Fruit fly (Drosophila melanogaster) whole organism, adult: ENCODE results near the gene CG10979.
A peak's percentile ranks its signal among the peaks of the same experiment; 100 is the strongest.

ENCODE experiments used
- CG11617 ChIP-seq: fragments of 200-800 bp; sonication (Bioruptor generic); optimal IDR thresholded peaks from 2 replicates; lab custom pipeline; 2017; ENCODE audit warnings: mild to moderate bottlenecking, missing biosample characterization, missing genetic modification reagents, missing genetic modification characterization
- CG12768 ChIP-seq: fragments of 200-800 bp; sonication (Bioruptor generic); optimal IDR thresholded peaks from 2 replicates; lab custom pipeline; 2017; ENCODE audit warnings: missing biosample characterization, missing genetic modification characterization, mild to moderate bottlenecking, moderate library complexity, missing genetic modification reagents
- CG14711 ChIP-seq: fragments of 200-800 bp; sonication (Bioruptor generic); optimal IDR thresholded peaks from 2 replicates; lab custom pipeline; 2018; ENCODE audit warnings: missing biosample characterization, mild to moderate bottlenecking, missing genetic modification characterization, moderate library complexity
- CG1620 ChIP-seq: fragments of 200-800 bp; sonication (Bioruptor generic); optimal IDR thresholded peaks from 2 replicates; lab custom pipeline; 2016; ENCODE audit warnings: missing biosample characterization, missing genetic modification characterization
- CG33017 ChIP-seq: fragments of 200-800 bp; sonication (Bioruptor generic); optimal IDR thresholded peaks from 2 replicates; lab custom pipeline; 2018; ENCODE audit warnings: missing biosample characterization, mild to moderate bottlenecking, missing genetic modification characterization, moderate library complexity
- CG5204 ChIP-seq: fragments of 200-800 bp; sonication (Bioruptor generic); optimal IDR thresholded peaks from 2 replicates; lab custom pipeline; 2016; ENCODE audit warnings: missing biosample characterization, missing genetic modification characterization
- CG7045 ChIP-seq: fragments of 200-800 bp; sonication (Bioruptor generic); optimal IDR thresholded peaks from 2 replicates; lab custom pipeline; 2017; ENCODE audit warnings: missing biosample characterization, mild to moderate bottlenecking, missing genetic modification characterization
- CG7101 ChIP-seq: fragments of 200-800 bp; sonication (Bioruptor generic); optimal IDR thresholded peaks from 2 replicates; lab custom pipeline; 2018; ENCODE audit warnings: missing biosample characterization, mild to moderate bottlenecking, missing genetic modification characterization, moderate library complexity
- Clk ChIP-seq: fragments of 200-800 bp; sonication (Bioruptor generic); optimal IDR thresholded peaks from 2 replicates; lab custom pipeline; 2017; ENCODE audit warnings: missing biosample characterization, missing genetic modification characterization
- Crg-1 ChIP-seq: fragments of 200-800 bp; sonication (Bioruptor generic); optimal IDR thresholded peaks from 2 replicates; lab custom pipeline; 2016; ENCODE audit warnings: missing biosample characterization, missing genetic modification characterization
- Hr96 ChIP-seq: fragments of 200-800 bp; sonication (Bioruptor generic); optimal IDR thresholded peaks from 2 replicates; lab custom pipeline; 2016; ENCODE audit warnings: missing biosample characterization, missing genetic modification characterization
- Mnt ChIP-seq: fragments of 200-800 bp; sonication (Bioruptor generic); optimal IDR thresholded peaks from 2 replicates; lab custom pipeline; 2016; ENCODE audit warnings: missing biosample characterization, mild to moderate bottlenecking, missing genetic modification characterization
- bab1 ChIP-seq: fragments of 200-800 bp; sonication (Bioruptor generic); optimal IDR thresholded peaks from 3 replicates; lab custom pipeline; 2019; ENCODE audit warnings: missing biosample characterization, mild to moderate bottlenecking, missing genetic modification characterization, moderate library complexity
- cic ChIP-seq: fragments of 200-800 bp; sonication (Bioruptor generic); optimal IDR thresholded peaks from 2 replicates; lab custom pipeline; 2017; ENCODE audit warnings: missing biosample characterization, mild to moderate bottlenecking, missing genetic modification characterization, moderate library complexity
- cnc ChIP-seq, 2 experiments: fragments of >200 bp; optimal IDR thresholded peaks; 2 replicates each; lab custom pipeline; 2017
- kay ChIP-seq: fragments of 200-800 bp; sonication (Bioruptor generic); peaks from one replicate; lab custom pipeline; 2016; ENCODE audit warnings: missing biosample characterization, missing genetic modification characterization, borderline replicate concordance
- ovo ChIP-seq: fragments of 200-800 bp; sonication (Bioruptor generic); optimal IDR thresholded peaks from 2 replicates; lab custom pipeline; 2016; ENCODE audit warnings: missing biosample characterization, missing genetic modification characterization
- pad ChIP-seq: fragments of 200-800 bp; sonication (Bioruptor generic); optimal IDR thresholded peaks from 3 replicates; lab custom pipeline; 2017; ENCODE audit warnings: missing biosample characterization, missing genetic modification characterization, mild to moderate bottlenecking, moderate library complexity, missing genetic modification reagents
- tj ChIP-seq: fragments of 200-800 bp; sonication (Bioruptor generic); optimal IDR thresholded peaks from 3 replicates; lab custom pipeline; 2017; ENCODE audit warnings: missing biosample characterization, mild to moderate bottlenecking, missing genetic modification characterization, moderate library complexity
- toe ChIP-seq: fragments of 200-800 bp; sonication (Bioruptor generic); optimal IDR thresholded peaks from 2 replicates; lab custom pipeline; 2016; ENCODE audit warnings: missing biosample characterization, missing genetic modification characterization

The CG10979 gene

dm6 chr3R:5821243-5821642 is 26.7 kb downstream of the CG10979 start, which contains the start of gene Hpr1:
Hpr1 (minus strand) TSS chr3R:5821440.
- TF ChIP-seq kay (GFP tag; lab: Kevin White, UChicago): peak; percentile 86
- no peak for TF ChIP-seq Mnt

dm6 chr3R:5821750-5822149 is 27.2 kb downstream of the CG10979 start, which contains the start of gene CG46303:
CG46303 (plus strand) TSS chr3R:5821972.
- no peak for TF ChIP-seq CG33017 (tag; lab: Kevin White, UChicago)
- no peak for TF ChIP-seq ovo (GFP tag; lab: Kevin White, UChicago)
- no peak for TF ChIP-seq cnc (optimal IDR thresholded peaks at IDR 0.05; lab: Kevin White, UChicago)
- no peak for TF ChIP-seq bab1 (GFP tag; lab: Kevin White, UChicago)
- no peak for TF ChIP-seq Crg-1 (GFP tag; lab: Kevin White, UChicago)
- no peak for TF ChIP-seq Hr96 (GFP tag; lab: Kevin White, UChicago)
- TF ChIP-seq CG1620 (GFP tag; lab: Kevin White, UChicago): no peak
- TF ChIP-seq pad (GFP tag; lab: Kevin White, UChicago): no peak
- no peak for TF ChIP-seq toe (GFP tag; lab: Kevin White, UChicago)
- no peak for TF ChIP-seq Mnt

dm6 chr3R:5824456-5824855 is 30.0 kb downstream of the CG10979 start, which contains the start of the genes Sec20 and dgrn:
Sec20 (minus strand) TSS chr3R:5824532.
dgrn (plus strand) TSS chr3R:5824615.
- peak; percentile 60 for TF ChIP-seq CG7045
- peak; percentile 20 for TF ChIP-seq cic (GFP tag; lab: Kevin White, UChicago)
- TF ChIP-seq cnc (optimal IDR thresholded peaks at IDR 0.05; lab: Kevin White, UChicago): no peak
- TF ChIP-seq CG12768: peak; percentile 42
- peak; percentile 69 for TF ChIP-seq toe (GFP tag; lab: Kevin White, UChicago)
- TF ChIP-seq Mnt: peak; percentile 74
- TF ChIP-seq CG5204 (GFP tag; lab: Kevin White, UChicago): peak; percentile 64
- peak; percentile 55 for TF ChIP-seq Crg-1 (GFP tag; lab: Kevin White, UChicago)
- TF ChIP-seq CG33017 (tag; lab: Kevin White, UChicago): peak; percentile 54
- peak; percentile 40 for TF ChIP-seq Hr96 (GFP tag; lab: Kevin White, UChicago)
- peak; percentile 64 for TF ChIP-seq bab1 (GFP tag; lab: Kevin White, UChicago)
- peak; percentile 72 for TF ChIP-seq CG1620 (GFP tag; lab: Kevin White, UChicago)
- TF ChIP-seq CG11617: peak; percentile 74
- TF ChIP-seq CG7101 (tag; lab: Kevin White, UChicago): peak; percentile 73
- TF ChIP-seq Clk (GFP tag; lab: Kevin White, UChicago): peak; percentile 36
- peak; percentile 96 for TF ChIP-seq kay (GFP tag; lab: Kevin White, UChicago)
- peak; percentile 63 for TF ChIP-seq pad (GFP tag; lab: Kevin White, UChicago)
- peak; percentile 66 for TF ChIP-seq CG14711 (tag; lab: Kevin White, UChicago)
- peak; percentile 62 for TF ChIP-seq tj (GFP tag; lab: Kevin White, UChicago)
- TF ChIP-seq ovo (GFP tag; lab: Kevin White, UChicago): peak; percentile 57

dm6 chr3R:5829762-5830161 is 35.3 kb downstream of the CG10979 start, which contains the start of gene glob3:
glob3 (plus strand) TSS chr3R:5830062.
- TF ChIP-seq cic (GFP tag; lab: Kevin White, UChicago) (no peak), CG7045 (no peak), CG33017 (tag; lab: Kevin White, UChicago) (no peak), tj (GFP tag; lab: Kevin White, UChicago) (no peak), CG14711 (tag; lab: Kevin White, UChicago) (no peak), CG11617 (no peak), ovo (GFP tag; lab: Kevin White, UChicago) (no peak), CG1620 (GFP tag; lab: Kevin White, UChicago) (no peak), kay (GFP tag; lab: Kevin White, UChicago) (no peak), CG7101 (tag; lab: Kevin White, UChicago) (no peak), bab1 (GFP tag; lab: Kevin White, UChicago) (no peak), toe (GFP tag; lab: Kevin White, UChicago) (no peak)

- no peak for TF ChIP-seq Clk (GFP tag; lab: Kevin White, UChicago)
- TF ChIP-seq CG14711 (tag; lab: Kevin White, UChicago): no peak
- no peak for TF ChIP-seq kay (GFP tag; lab: Kevin White, UChicago)
These were observed 36.8 kb downstream of the CG10979 start, which contains the start of gene CG1208 for dm6 chr3R:5831339-5831738. CG1208 (plus strand) TSS chr3R:5831639.

dm6 chr3R:5832345-5832981 is 38.0 kb downstream of the CG10979 start:
- TF ChIP-seq CG7045 (no peak), cic (GFP tag; lab: Kevin White, UChicago) (peak; percentile 68), Hr96 (GFP tag; lab: Kevin White, UChicago) (peak; percentile 1), bab1 (GFP tag; lab: Kevin White, UChicago) (no peak), CG11617 (no peak), CG12768 (no peak)
